Fruit fly (Drosophila melanogaster) whole organism, embryonic: Measurements from ENCODE around the gene CG13654.

Source experiments
- CG10462 ChIP-seq: fragments of 200-800 bp; sonication (Bioruptor generic); optimal IDR thresholded peaks from 2 replicates; lab custom pipeline; 2016; ENCODE audit warnings: missing biosample characterization, missing genetic modification characterization
- CG10543 ChIP-seq: fragments of 200-800 bp; sonication (Bioruptor generic); optimal IDR thresholded peaks from 3 replicates; lab custom pipeline; 2017; ENCODE audit warnings: missing biosample characterization, mild to moderate bottlenecking, missing genetic modification characterization, moderate library complexity
- CG10654 ChIP-seq: fragments of 200-800 bp; sonication (Bioruptor generic); optimal IDR thresholded peaks from 2 replicates; lab custom pipeline; 2016; ENCODE audit warnings: missing biosample characterization, missing genetic modification characterization
- CG12155 ChIP-seq: fragments of 200-800 bp; sonication (Bioruptor generic); optimal IDR thresholded peaks from 3 replicates; lab custom pipeline; 2016; ENCODE audit warnings: missing biosample characterization, missing genetic modification characterization
- CG12299 ChIP-seq: fragments of 200-800 bp; sonication (Bioruptor generic); optimal IDR thresholded peaks from 2 replicates; lab custom pipeline; 2018; ENCODE audit warnings: missing biosample characterization, mild to moderate bottlenecking, missing genetic modification characterization
- CG13624 ChIP-seq: fragments of 200-800 bp; sonication (Bioruptor generic); optimal IDR thresholded peaks from 2 replicates; lab custom pipeline; 2016; ENCODE audit warnings: missing biosample characterization, missing genetic modification characterization
- CG13894 ChIP-seq: fragments of 200-800 bp; sonication (Bioruptor generic); optimal IDR thresholded peaks from 3 replicates; lab custom pipeline; 2018; ENCODE audit warnings: missing biosample characterization, mild to moderate bottlenecking, missing genetic modification characterization, moderate library complexity
- CG14965 ChIP-seq: fragments of 200-800 bp; sonication (Bioruptor generic); optimal IDR thresholded peaks from 2 replicates; lab custom pipeline; 2016; ENCODE audit warnings: missing biosample characterization, missing genetic modification characterization, borderline replicate concordance
- CG15514 ChIP-seq: fragments of 200-800 bp; sonication (Bioruptor generic); optimal IDR thresholded peaks from 3 replicates; lab custom pipeline; 2017; ENCODE audit warnings: missing biosample characterization, missing genetic modification characterization, mild to moderate bottlenecking, moderate library complexity, missing genetic modification reagents
- CG17568 ChIP-seq: fragments of 200-800 bp; sonication (Bioruptor generic); optimal IDR thresholded peaks from 2 replicates; lab custom pipeline; 2018; ENCODE audit warnings: missing biosample characterization, mild to moderate bottlenecking, missing genetic modification characterization, moderate library complexity
- CG30403 ChIP-seq: fragments of 200-800 bp; sonication (Bioruptor generic); optimal IDR thresholded peaks from 3 replicates; lab custom pipeline; 2016; ENCODE audit warnings: missing biosample characterization, missing genetic modification characterization
- CG3281 ChIP-seq: fragments of 200-800 bp; sonication (Bioruptor generic); optimal IDR thresholded peaks from 3 replicates; lab custom pipeline; 2017; ENCODE audit warnings: missing biosample characterization, mild to moderate bottlenecking, missing genetic modification characterization
- CG6654 ChIP-seq: fragments of 200-800 bp; sonication (Bioruptor generic); optimal IDR thresholded peaks from 2 replicates; lab custom pipeline; 2017; ENCODE audit warnings: missing biosample characterization, mild to moderate bottlenecking, missing genetic modification characterization
- CG8944 ChIP-seq: fragments of 200-800 bp; sonication (Bioruptor generic); optimal IDR thresholded peaks from 3 replicates; lab custom pipeline; 2016; ENCODE audit warnings: missing biosample characterization, missing genetic modification characterization
- Chrac-16 ChIP-seq: fragments of 200-800 bp; sonication (Bioruptor generic); optimal IDR thresholded peaks from 3 replicates; lab custom pipeline; 2016; ENCODE audit warnings: missing biosample characterization, missing genetic modification characterization
- GATAe ChIP-seq: fragments of 200-800 bp; sonication (Bioruptor generic); conservative IDR thresholded peaks from 2 replicates; pipeline ENCODE4 v1.3.6; 2022; ENCODE audit warnings: missing biosample characterization, missing genetic modification characterization
- Hr39 ChIP-seq: fragments of >200 bp; optimal IDR thresholded peaks from 2 replicates; lab custom pipeline; 2017
- Lim3 ChIP-seq: fragments of 200-800 bp; sonication (Bioruptor generic); IDR thresholded peaks from 2 replicates; pipeline ENCODE4 v1.3.6; 2022; ENCODE audit warnings: missing biosample characterization, missing genetic modification characterization
- Lpt ChIP-seq: fragments of >200 bp; optimal IDR thresholded peaks from 2 replicates; lab custom pipeline; 2018; ENCODE audit warnings: missing biosample characterization, missing genetic modification characterization
- PHDP ChIP-seq: fragments of 200-800 bp; sonication (Bioruptor generic); optimal IDR thresholded peaks from 3 replicates; lab custom pipeline; 2018; ENCODE audit warnings: missing biosample characterization, mild to moderate bottlenecking, missing genetic modification characterization, moderate library complexity
- Scr ChIP-seq: fragments of 200-800 bp; sonication (Bioruptor generic); IDR thresholded peaks from 2 replicates; pipeline ENCODE4 v1.3.6; 2022; ENCODE audit warnings: missing biosample characterization, missing genetic modification characterization; ENCODE audit not compliant: partially characterized antibody
- Sox100B ChIP-seq: fragments of 200-800 bp; sonication (Bioruptor generic); optimal IDR thresholded peaks from 3 replicates; lab custom pipeline; 2018; ENCODE audit warnings: missing biosample characterization, mild to moderate bottlenecking, missing genetic modification characterization
- TFAM ChIP-seq: fragments of 200-800 bp; sonication (Bioruptor generic); optimal IDR thresholded peaks from 2 replicates; lab custom pipeline; 2017; ENCODE audit warnings: missing biosample characterization, missing genetic modification characterization, inconsistent platforms
- ab ChIP-seq: fragments of 200-800 bp; sonication (Bioruptor generic); optimal IDR thresholded peaks from 2 replicates; lab custom pipeline; 2016; ENCODE audit warnings: missing biosample characterization, missing genetic modification characterization
- amos ChIP-seq: fragments of 200-800 bp; sonication (Bioruptor generic); IDR thresholded peaks from 2 replicates; pipeline ENCODE4 v1.3.6; 2022; ENCODE audit warnings: missing biosample characterization, missing genetic modification characterization; ENCODE audit not compliant: partially characterized antibody
- cato ChIP-seq: fragments of 200-800 bp; sonication (Bioruptor generic); optimal IDR thresholded peaks from 2 replicates; lab custom pipeline; 2016; ENCODE audit warnings: missing biosample characterization, missing genetic modification characterization, borderline replicate concordance
- caup ChIP-seq: fragments of 200-800 bp; sonication (Bioruptor generic); optimal IDR thresholded peaks from 3 replicates; lab custom pipeline; 2017; ENCODE audit warnings: missing biosample characterization, mild to moderate bottlenecking, missing genetic modification characterization, moderate library complexity; ENCODE audit not compliant: severe bottlenecking
- cg ChIP-seq: fragments of 200-800 bp; sonication (Bioruptor generic); optimal IDR thresholded peaks from 3 replicates; lab custom pipeline; 2019; ENCODE audit warnings: missing biosample characterization, mild to moderate bottlenecking, missing genetic modification characterization, moderate library complexity
- danr ChIP-seq: fragments of 200-800 bp; sonication (Bioruptor generic); IDR thresholded peaks from 2 replicates; pipeline ENCODE4 v1.3.6; 2022; ENCODE audit warnings: missing biosample characterization, missing genetic modification characterization
- ems ChIP-seq: fragments of 200-800 bp; sonication (Bioruptor generic); optimal IDR thresholded peaks from 3 replicates; lab custom pipeline; 2016; ENCODE audit warnings: missing biosample characterization, missing genetic modification characterization
- ewg ChIP-seq: fragments of 200-800 bp; sonication (Bioruptor generic); optimal IDR thresholded peaks from 3 replicates; lab custom pipeline; 2017; ENCODE audit warnings: mild to moderate bottlenecking, missing biosample characterization, missing genetic modification reagents, missing genetic modification characterization
- fd102C ChIP-seq: fragments of 200-800 bp; sonication (Bioruptor generic); optimal IDR thresholded peaks from 2 replicates; lab custom pipeline; 2018; ENCODE audit warnings: missing biosample characterization, mild to moderate bottlenecking, missing genetic modification characterization, moderate library complexity
- fd64A ChIP-seq: fragments of 200-800 bp; sonication (Bioruptor generic); optimal IDR thresholded peaks from 3 replicates; lab custom pipeline; 2018; ENCODE audit warnings: missing biosample characterization, mild to moderate bottlenecking, missing genetic modification characterization
- fu2 ChIP-seq: fragments of 200-800 bp; sonication (Bioruptor generic); optimal IDR thresholded peaks from 2 replicates; lab custom pipeline; 2016; ENCODE audit warnings: missing biosample characterization, missing genetic modification characterization
- gfzf ChIP-seq: fragments of 200-800 bp; sonication (Bioruptor generic); optimal IDR thresholded peaks from 2 replicates; lab custom pipeline; 2016; ENCODE audit warnings: missing biosample characterization, mild to moderate bottlenecking, missing genetic modification characterization, moderate library complexity
- luna ChIP-seq: fragments of 200-800 bp; sonication (Bioruptor generic); optimal IDR thresholded peaks from 2 replicates; lab custom pipeline; 2016; ENCODE audit warnings: missing biosample characterization, missing genetic modification characterization
- nau ChIP-seq: fragments of 200-800 bp; sonication (Bioruptor generic); optimal IDR thresholded peaks from 3 replicates; lab custom pipeline; 2017; ENCODE audit warnings: missing biosample characterization, mild to moderate bottlenecking, missing genetic modification characterization, missing genetic modification reagents
- nerfin-2 ChIP-seq: fragments of 200-800 bp; sonication (Bioruptor generic); IDR thresholded peaks from 2 replicates; pipeline ENCODE4 v1.3.6; 2022; ENCODE audit warnings: missing biosample characterization, missing genetic modification characterization; ENCODE audit not compliant: partially characterized antibody
- pfk ChIP-seq: fragments of 200-800 bp; sonication (Bioruptor generic); optimal IDR thresholded peaks from 2 replicates; lab custom pipeline; 2018; ENCODE audit warnings: missing biosample characterization, mild to moderate bottlenecking, missing genetic modification characterization, moderate library complexity
- ranshi ChIP-seq: fragments of 200-800 bp; sonication (Bioruptor generic); IDR thresholded peaks from 2 replicates; pipeline ENCODE4 v1.3.6; 2022; ENCODE audit warnings: missing biosample characterization, missing genetic modification characterization
- run ChIP-seq: fragments of 200-800 bp; sonication (Bioruptor generic); optimal IDR thresholded peaks from 3 replicates; lab custom pipeline; 2018; ENCODE audit warnings: missing biosample characterization, mild to moderate bottlenecking, missing genetic modification characterization
- shn ChIP-seq: fragments of 200-800 bp; sonication (Bioruptor generic); optimal IDR thresholded peaks from 3 replicates; lab custom pipeline; 2016; ENCODE audit warnings: missing biosample characterization, missing genetic modification characterization
- sna ChIP-seq: fragments of 200-800 bp; sonication (Bioruptor generic); IDR thresholded peaks from 2 replicates; pipeline ENCODE4 v1.3.6; 2022; ENCODE audit warnings: missing biosample characterization, missing genetic modification characterization; ENCODE audit not compliant: partially characterized antibody
- so ChIP-seq: fragments of 200-800 bp; sonication (Bioruptor generic); IDR thresholded peaks from 3 replicates; pipeline ENCODE4 v1.3.6; 2022; ENCODE audit warnings: missing biosample characterization, missing genetic modification characterization
- sqz ChIP-seq: fragments of 200-800 bp; sonication (Bioruptor generic); optimal IDR thresholded peaks from 3 replicates; lab custom pipeline; 2018; ENCODE audit warnings: missing biosample characterization, mild to moderate bottlenecking, missing genetic modification characterization
- tin ChIP-seq: fragments of 200-800 bp; sonication (Bioruptor generic); optimal IDR thresholded peaks from 3 replicates; lab custom pipeline; 2016; ENCODE audit warnings: missing biosample characterization, missing genetic modification characterization
- ttk ChIP-seq: fragments of 200-800 bp; sonication (Bioruptor generic); IDR thresholded peaks from 2 replicates; pipeline ENCODE4 v2.1.2; 2022; ENCODE audit warnings: missing biosample characterization, missing genetic modification characterization
- tup ChIP-seq: fragments of 200-800 bp; sonication (Bioruptor generic); optimal IDR thresholded peaks from 2 replicates; lab custom pipeline; 2016; ENCODE audit warnings: missing biosample characterization, mild to moderate bottlenecking, missing genetic modification characterization, moderate library complexity
- unc-4 ChIP-seq: fragments of 200-800 bp; sonication (Bioruptor generic); IDR thresholded peaks from 2 replicates; pipeline ENCODE4 v1.3.6; 2022; ENCODE audit warnings: missing biosample characterization, missing genetic modification characterization; ENCODE audit not compliant: partially characterized antibody
- yki ChIP-seq: fragments of >200 bp; optimal IDR thresholded peaks from 3 replicates; lab custom pipeline; 2018
- zfh2 ChIP-seq: fragments of 200-800 bp; sonication (Bioruptor generic); optimal IDR thresholded peaks from 2 replicates; lab custom pipeline; 2016; ENCODE audit warnings: missing biosample characterization, missing genetic modification characterization

CG13654 gene

dm6 chr3R:25262322-25262761 lies 62.7 kb downstream of the CG13654 start, which contains the start of the genes Kdsr and CG11858 (continued):
- TF ChIP-seq ewg (GFP tag; lab: Kevin White, UChicago) (no peak), CG13624 (GFP tag; lab: Kevin White, UChicago) (peak; percentile 61), ab (GFP tag; lab: Kevin White, UChicago) (no peak), PHDP (peak; percentile 75), unc-4 (GFP tag; lab: Robert Waterston, UW) (peak; percentile 56; the same call in 1 of the 2 replicates), CG10462 (GFP tag; lab: Kevin White, UChicago) (peak; percentile 19), TFAM (GFP tag; lab: Kevin White, UChicago) (no peak), Lpt (GFP tag; lab: Kevin White, UChicago) (no peak), sna (no peak), gfzf (peak; percentile 66), so (no peak), cg (GFP tag; lab: Kevin White, UChicago) (no peak), CG8944 (GFP tag; lab: Kevin White, UChicago) (peak; percentile 28), ems (GFP tag; lab: Kevin White, UChicago) (peak; percentile 19), fd102C (GFP tag; lab: Kevin White, UChicago) (no peak), nerfin-2 (GFP tag; lab: Robert Waterston, UW) (no peak), CG15514 (peak; percentile 69), tin (peak; percentile 34), Sox100B (GFP tag; lab: Kevin White, UChicago) (no peak), amos (GFP tag; lab: Robert Waterston, UW) (no peak), Hr39 (lab: Kevin White, UChicago) (no peak), Lim3 (GFP tag; lab: Robert Waterston, UW) (no peak), zfh2 (GFP tag; lab: Kevin White, UChicago) (peak; percentile 71), cato (GFP tag; lab: Kevin White, UChicago) (no peak), CG12299 (peak; percentile 49), ranshi (GFP tag; lab: Robert Waterston, UW) (peak; percentile 54; the same call in 1 of the 2 replicates), CG6654 (GFP tag; lab: Kevin White, UChicago) (no peak), fu2 (GFP tag; lab: Kevin White, UChicago) (peak; percentile 21), CG17568 (GFP tag; lab: Kevin White, UChicago) (no peak), CG14965 (GFP tag; lab: Kevin White, UChicago) (no peak), caup (peak; percentile 58), Scr (GFP tag; lab: Robert Waterston, UW) (peak; percentile 40), CG10543 (peak; percentile 59), ttk (GFP tag; lab: Robert Waterston, UW) (peak; percentile 43; the same call in 1 of the 2 replicates), pfk (GFP tag; lab: Kevin White, UChicago) (no peak), GATAe (GFP tag; lab: Robert Waterston, UW) (peak; percentile 61), run (tag; lab: Kevin White, UChicago) (peak; percentile 2), CG13894 (tag; lab: Kevin White, UChicago) (peak; percentile 57), Chrac-16 (GFP tag; lab: Kevin White, UChicago) (peak; percentile 58), CG3281 (GFP tag; lab: Kevin White, UChicago) (peak; percentile 49), shn (peak; percentile 59), sqz (GFP tag; lab: Kevin White, UChicago) (no peak), tup (GFP tag; lab: Kevin White, UChicago) (peak; percentile 9), luna (peak; percentile 40), CG30403 (GFP tag; lab: Kevin White, UChicago) (peak; percentile 82), CG10654 (GFP tag; lab: Kevin White, UChicago) (peak; percentile 29), danr (GFP tag; lab: Robert Waterston, UW) (peak; percentile 58; the same call in 1 of the 2 replicates), nau (GFP tag; lab: Kevin White, UChicago) (no peak), CG12155 (GFP tag; lab: Kevin White, UChicago) (peak; percentile 54), fd64A (GFP tag; lab: Kevin White, UChicago) (no peak), yki (lab: Kevin White, UChicago) (no peak)
